Worm (Caenorhabditis elegans) whole organism, L1 larva: Measurements from ENCODE around the gene his-35.

Experiments
- lin-15B ChIP-seq: fragments of 150-350 bp; sonication (generic microtip); optimal IDR thresholded peaks from 3 replicates; lab custom pipeline; 2014; ENCODE audit warnings: missing biosample characterization, missing genetic modification characterization
- lir-3 ChIP-seq: sonication (generic microtip); optimal IDR thresholded peaks from 2 replicates; lab custom pipeline; 2016; ENCODE audit warnings: mild to moderate bottlenecking, missing genetic modification characterization, moderate library complexity, missing compliant biosample characterization; ENCODE audit not compliant: poor library complexity
- zip-4 ChIP-seq: fragments of 200-800 bp; sonication (Bioruptor generic); optimal IDR thresholded peaks from 2 replicates; lab custom pipeline; 2018; ENCODE audit warnings: mild to moderate bottlenecking, missing genetic modification characterization, moderate library complexity, missing compliant biosample characterization

ce11 chrV:9546860-9547269 is 1.8 kb upstream of the his-35 start, which contains the start of gene his-37:
- TF ChIP-seq lin-15B (tag; lab: Kevin White, UChicago) (peak; percentile 92), zip-4 (peak; percentile 92), lir-3 (peak; percentile 92)
